Comparison of ENCODE assay signal across 3 worm cellular contexts in the genomic region with DNA sequence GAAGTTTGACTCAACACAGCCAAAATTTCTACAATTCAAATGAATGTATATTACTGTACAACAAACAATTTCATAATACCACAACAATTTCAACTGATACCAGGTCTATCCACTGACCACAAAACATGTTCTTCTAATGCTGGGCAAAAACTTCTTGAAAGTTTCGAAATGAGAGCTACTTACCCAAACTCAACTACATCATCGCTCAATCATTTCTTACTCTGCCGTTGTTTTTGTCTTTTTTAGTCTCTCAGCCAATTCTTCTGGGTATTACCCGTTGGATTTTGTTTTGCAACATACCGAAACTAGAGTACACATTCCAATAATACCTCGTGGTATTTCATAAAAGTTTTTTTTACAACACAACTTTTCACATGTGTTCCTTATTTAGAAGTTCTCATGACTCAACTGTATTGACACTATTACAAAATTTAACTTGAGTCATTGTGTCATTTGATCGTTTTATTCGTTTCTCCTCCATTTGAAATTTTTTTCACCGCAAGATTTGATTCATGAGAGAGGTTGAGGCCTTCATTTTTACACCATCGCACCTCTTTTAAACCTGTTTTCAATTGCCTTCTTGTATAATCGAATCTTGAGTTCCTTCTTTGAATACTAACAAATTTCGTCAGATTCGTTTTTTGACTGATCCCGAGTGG.
TF ChIP-seq lines count a peak whose summit lies in the region.

F43C9.2 (plus strand) TSS at position 497 of the 659 bp plus-strand sequence.

TF ChIP-seq in whole organism, L1 larva, 84 proteins besides CTCF, POLR2A, EP300 and RAD21:
- TF ChIP-seq nhr-77 (tag; optimal IDR thresholded peaks at IDR 0.05; lab: Kevin White, UChicago) (no peak), lin-35 (GFP tag; optimal IDR thresholded peaks at IDR 0.05; lab: Kevin White, UChicago) (peak in 1 of 2 experiments; percentile 47), pqm-1 (tag; optimal IDR thresholded peaks at IDR 0.05; lab: Kevin White, UChicago) (no peak), mep-1 (tag; optimal IDR thresholded peaks at IDR 0.05; lab: Kevin White, UChicago) (peak; percentile 46), blmp-1 (tag; optimal IDR thresholded peaks at IDR 0.05; lab: Kevin White, UChicago) (peak; percentile 27), hpl-2 (GFP tag; optimal IDR thresholded peaks at IDR 0.05; lab: Kevin White, UChicago) (no peak), nhr-85 (tag; lab: Kevin White, UChicago) (peak; percentile 79), elt-3 (tag; optimal IDR thresholded peaks at IDR 0.05; lab: Kevin White, UChicago) (peak in 1 of 6 experiments; percentile 46), vab-15 (tag; optimal IDR thresholded peaks at IDR 0.05; lab: Kevin White, UChicago) (no peak), nhr-20 (tag; optimal IDR thresholded peaks at IDR 0.05; lab: Kevin White, UChicago) (peak; percentile 16)

TF ChIP-seq in whole organism, L2 larva, 48 proteins besides CTCF, POLR2A, EP300 and RAD21:
- TF ChIP-seq fos-1 (tag; optimal IDR thresholded peaks at IDR 0.05; lab: Kevin White, UChicago): no peak
- peak; percentile 26 for TF ChIP-seq C34F6.9 (tag; optimal IDR thresholded peaks at IDR 0.05; lab: Kevin White, UChicago)
- no peak for TF ChIP-seq lin-13 (GFP tag; optimal IDR thresholded peaks at IDR 0.05; lab: Kevin White, UChicago)
- no peak for TF ChIP-seq elt-3 (tag; optimal IDR thresholded peaks at IDR 0.05; lab: Kevin White, UChicago)
- TF ChIP-seq nhr-77 (tag; optimal IDR thresholded peaks at IDR 0.05; lab: Kevin White, UChicago): no peak
- TF ChIP-seq dmd-4 (tag; optimal IDR thresholded peaks at IDR 0.05; lab: Kevin White, UChicago): no peak
- TF ChIP-seq nhr-11 (tag; optimal IDR thresholded peaks at IDR 0.05; lab: Kevin White, UChicago): no peak
- peak; percentile 53 for TF ChIP-seq nhr-129 (tag; optimal IDR thresholded peaks at IDR 0.05; lab: Kevin White, UChicago)
- no peak for TF ChIP-seq skn-1 (tag; optimal IDR thresholded peaks at IDR 0.05; lab: Kevin White, UChicago)
- no peak for TF ChIP-seq nhr-237 (tag; optimal IDR thresholded peaks at IDR 0.05; lab: Kevin White, UChicago)
- TF ChIP-seq unc-55 (GFP tag; optimal IDR thresholded peaks at IDR 0.05; lab: Kevin White, UChicago): peak; percentile 52
- no peak for TF ChIP-seq aly-2 (tag; optimal IDR thresholded peaks at IDR 0.05; lab: Kevin White, UChicago)

TF ChIP-seq in whole organism, L4 larva, 104 proteins besides CTCF, POLR2A, EP300 and RAD21:
- TF ChIP-seq aha-1 (tag; lab: Kevin White, UChicago) (peak; percentile 92), hlh-30 (tag; optimal IDR thresholded peaks at IDR 0.05; lab: Kevin White, UChicago; ENCODE audit: insufficient read depth) (peak; percentile 17), lin-13 (GFP tag; optimal IDR thresholded peaks at IDR 0.05; lab: Kevin White, UChicago) (no peak), unc-62 (GFP tag; optimal IDR thresholded peaks at IDR 0.05 in 1 of 2; lab: Kevin White, UChicago) (peak in 1 of 2 experiments; percentile 56), unc-62 (tag; optimal IDR thresholded peaks at IDR 0.05; lab: Kevin White, UChicago) (no peak)
TF ChIP-seq in whole organism, L4 larva: peak in this region for 3.

Comparison
In these comparisons a context has a peak if more than half of its experiments do, and no peak if none do; other contexts are left out.
1. Of the 29 proteins assayed by ChIP-seq in both whole organism, L4 larva and whole organism, L1 larva: peak only in whole organism, L4 larva: aha-1; only in whole organism, L1 larva: mep-1; in both: none; in neither: 26; mixed calls (peak in some experiments, not most) for 1.